Worm (Caenorhabditis elegans) whole organism, midembryonic: ENCODE measurements around the gene F38B2.4.

ENCODE experiments used
- cog-1 ChIP-seq: sonication (generic microtip); optimal IDR thresholded peaks from 2 replicates; lab custom pipeline; 2016; ENCODE audit warnings: missing genetic modification characterization, missing compliant biosample characterization
- klf-2 ChIP-seq: fragments of 200-800 bp; sonication (Bioruptor generic); conservative IDR thresholded peaks from 2 replicates; pipeline ENCODE4 v1.3.6; 2022; ENCODE audit warnings: missing genetic modification reagents, missing genetic modification characterization, missing compliant biosample characterization
- med-1 ChIP-seq: sonication (generic microtip); optimal IDR thresholded peaks from 2 replicates; lab custom pipeline; 2017; ENCODE audit warnings: missing genetic modification characterization, mild to moderate bottlenecking, missing compliant biosample characterization, antibody characterized with exemption, missing genetic modification reagents; ENCODE audit not compliant: insufficient read depth
- ztf-23 ChIP-seq: fragments of 200-800 bp; sonication (Bioruptor generic); IDR thresholded peaks from 2 replicates; pipeline ENCODE4 v1.3.6; 2022; ENCODE audit warnings: missing genetic modification reagents, missing genetic modification characterization, missing compliant biosample characterization
- ztf-29 ChIP-seq: fragments of 200-800 bp; sonication (Bioruptor generic); IDR thresholded peaks from 2 replicates; pipeline ENCODE4 v1.3.6; 2022; ENCODE audit warnings: missing genetic modification reagents, missing genetic modification characterization, missing compliant biosample characterization

- TF ChIP-seq klf-2 (GFP tag; lab: Robert Waterston, UW) (no peak), med-1 (no peak), ztf-23 (GFP tag; lab: Robert Waterston, UW) (no peak), cog-1 (no peak), ztf-29 (GFP tag; lab: Robert Waterston, UW) (no peak)
Measured at ce11 chrX:11281148-11281547, 6.4 kb downstream of the F38B2.4 start, which contains the start of gene F38B2.6.
